Worm (Caenorhabditis elegans) whole organism, L2 larva: Measurements from ENCODE around the gene Y38E10A.28.

Experiments
- C34F6.9 ChIP-seq: fragments of 150-350 bp; optimal IDR thresholded peaks from 2 replicates; lab custom pipeline; 2014; ENCODE audit warnings: missing biosample characterization, missing genetic modification characterization
- F13H6.1 ChIP-seq: sonication (generic microtip); optimal IDR thresholded peaks from 2 replicates; lab custom pipeline; 2016; ENCODE audit warnings: missing genetic modification characterization, missing compliant biosample characterization
- R02D3.7 ChIP-seq: fragments of 150-350 bp; optimal IDR thresholded peaks from 2 replicates; lab custom pipeline; 2014; ENCODE audit warnings: missing biosample characterization, missing genetic modification characterization
- Y55F3AM.14 ChIP-seq: fragments of 200-800 bp; sonication (Bioruptor generic); optimal IDR thresholded peaks from 2 replicates; lab custom pipeline; 2018; ENCODE audit warnings: mild to moderate bottlenecking, missing genetic modification characterization, missing compliant biosample characterization
- ZK546.5 ChIP-seq: sonication (generic microtip); optimal IDR thresholded peaks from 2 replicates; lab custom pipeline; 2017; ENCODE audit warnings: missing biosample characterization, missing genetic modification characterization
- blmp-1 ChIP-seq: sonication (generic microtip); optimal IDR thresholded peaks from 2 replicates; lab custom pipeline; 2017; ENCODE audit warnings: missing genetic modification characterization, mild to moderate bottlenecking, missing compliant biosample characterization, antibody characterized with exemption, moderate library complexity; ENCODE audit not compliant: insufficient read depth
- ceh-16 ChIP-seq: fragments of 150-350 bp; optimal IDR thresholded peaks from 2 replicates; lab custom pipeline; 2014; ENCODE audit warnings: missing biosample characterization, missing genetic modification characterization
- ceh-82 ChIP-seq: fragments of 150-350 bp; optimal IDR thresholded peaks from 2 replicates; lab custom pipeline; 2014; ENCODE audit warnings: missing biosample characterization, missing genetic modification characterization
- crh-2 ChIP-seq: sonication (generic microtip); optimal IDR thresholded peaks from 2 replicates; lab custom pipeline; 2017; ENCODE audit warnings: missing biosample characterization, missing genetic modification characterization
- egl-27 ChIP-seq: sonication (generic microtip); optimal IDR thresholded peaks from 3 replicates; lab custom pipeline; 2017; ENCODE audit warnings: missing biosample characterization, missing genetic modification reagents, missing genetic modification characterization
- elt-3 ChIP-seq: sonication (generic microtip); optimal IDR thresholded peaks from 2 replicates; lab custom pipeline; 2017; ENCODE audit warnings: missing biosample characterization, missing genetic modification characterization
- fos-1 ChIP-seq: fragments of 150-350 bp; optimal IDR thresholded peaks from 2 replicates; lab custom pipeline; 2014; ENCODE audit warnings: missing biosample characterization, missing genetic modification characterization
- gmeb-1 ChIP-seq: fragments of 150-350 bp; optimal IDR thresholded peaks from 2 replicates; lab custom pipeline; 2014; ENCODE audit warnings: missing biosample characterization, missing genetic modification characterization
- lin-11 ChIP-seq: fragments of 150-350 bp; sonication (generic microtip); optimal IDR thresholded peaks from 2 replicates; lab custom pipeline; 2014; ENCODE audit warnings: missing biosample characterization, missing genetic modification characterization, inconsistent platforms, mixed read lengths
- lin-13 ChIP-seq: fragments of 150-350 bp; optimal IDR thresholded peaks from 2 replicates; lab custom pipeline; 2014; ENCODE audit warnings: missing biosample characterization, missing genetic modification reagents, missing genetic modification characterization
- lin-39 ChIP-seq: fragments of 150-350 bp; optimal IDR thresholded peaks from 2 replicates; lab custom pipeline; 2014; ENCODE audit warnings: missing biosample characterization, missing genetic modification reagents, missing genetic modification characterization
- lsy-2 ChIP-seq, 2 experiments: fragments of 150-350 bp in 1 of 2; sonication (generic microtip) in 1 of 2; optimal IDR thresholded peaks; 2 replicates each; lab custom pipeline; 2014 to 2017; ENCODE audit warnings: missing biosample characterization in 2 of 2, missing genetic modification characterization in 2 of 2
- mbf-1 ChIP-seq: sonication (generic microtip); optimal IDR thresholded peaks from 2 replicates; lab custom pipeline; 2017; ENCODE audit warnings: missing biosample characterization, missing genetic modification characterization
- mdl-1 ChIP-seq, 2 experiments: fragments of 150-350 bp in 1 of 2; sonication (generic microtip) in 1 of 2; optimal IDR thresholded peaks; 2 replicates each; lab custom pipeline; 2017; ENCODE audit warnings: missing biosample characterization in 2 of 2, missing genetic modification characterization in 2 of 2
- nhr-10 ChIP-seq: sonication (generic microtip); optimal IDR thresholded peaks from 2 replicates; lab custom pipeline; 2017; ENCODE audit warnings: missing biosample characterization, missing genetic modification characterization
- nhr-11 ChIP-seq: fragments of 150-350 bp; optimal IDR thresholded peaks from 2 replicates; lab custom pipeline; 2014; ENCODE audit warnings: missing biosample characterization, missing genetic modification characterization
- nhr-129 ChIP-seq: fragments of 150-350 bp; optimal IDR thresholded peaks from 2 replicates; lab custom pipeline; 2014; ENCODE audit warnings: missing biosample characterization, missing genetic modification characterization
- nhr-21 ChIP-seq: fragments of 150-350 bp; optimal IDR thresholded peaks from 2 replicates; lab custom pipeline; 2014; ENCODE audit warnings: missing biosample characterization, missing genetic modification characterization
- nhr-6 ChIP-seq: fragments of 150-350 bp; optimal IDR thresholded peaks from 2 replicates; lab custom pipeline; 2014; ENCODE audit warnings: missing biosample characterization, missing genetic modification characterization
- nhr-77 ChIP-seq: fragments of 150-350 bp; optimal IDR thresholded peaks from 2 replicates; lab custom pipeline; 2014; ENCODE audit warnings: missing biosample characterization, missing genetic modification characterization
- sem-4 ChIP-seq: fragments of 150-350 bp; optimal IDR thresholded peaks from 2 replicates; lab custom pipeline; 2014; ENCODE audit warnings: missing biosample characterization, missing genetic modification reagents, missing genetic modification characterization
- sma-3 ChIP-seq: sonication (generic microtip); optimal IDR thresholded peaks from 2 replicates; lab custom pipeline; 2016; ENCODE audit warnings: missing genetic modification reagents, missing genetic modification characterization, missing compliant biosample characterization
- sma-9 ChIP-seq, 2 experiments: fragments of 150-350 bp in 1 of 2; sonication (generic microtip) in 1 of 2; optimal IDR thresholded peaks; 2 replicates each; lab custom pipeline; 2014 to 2016; ENCODE audit warnings: missing genetic modification characterization in 2 of 2, mild to moderate bottlenecking in 1 of 2, missing biosample characterization in 1 of 2, missing compliant biosample characterization in 1 of 2, missing genetic modification reagents in 1 of 2, moderate library complexity in 1 of 2
- snpc-4 ChIP-seq: fragments of 150-350 bp; optimal IDR thresholded peaks from 2 replicates; lab custom pipeline; 2014; ENCODE audit warnings: missing biosample characterization, missing genetic modification characterization
- unc-39 ChIP-seq: fragments of 150-350 bp; optimal IDR thresholded peaks from 2 replicates; lab custom pipeline; 2014; ENCODE audit warnings: missing biosample characterization, missing genetic modification characterization
- unc-55 ChIP-seq: fragments of 150-350 bp; sonication (generic microtip); optimal IDR thresholded peaks from 3 replicates; lab custom pipeline; 2014; ENCODE audit warnings: missing biosample characterization, missing genetic modification reagents, missing genetic modification characterization
- unc-62 ChIP-seq: fragments of 150-350 bp; optimal IDR thresholded peaks from 2 replicates; lab custom pipeline; 2014; ENCODE audit warnings: missing biosample characterization, missing genetic modification reagents, missing genetic modification characterization
- zag-1 ChIP-seq: fragments of 150-350 bp; optimal IDR thresholded peaks from 2 replicates; lab custom pipeline; 2014; ENCODE audit warnings: missing biosample characterization, missing genetic modification characterization
- ztf-1 ChIP-seq: fragments of 200-800 bp; sonication (Bioruptor generic); conservative IDR thresholded peaks from 2 replicates; pipeline ENCODE4 v1.3.6; 2022; ENCODE audit warnings: missing genetic modification characterization, missing compliant biosample characterization
- ztf-11 ChIP-seq: sonication (generic microtip); optimal IDR thresholded peaks from 2 replicates; lab custom pipeline; 2017; ENCODE audit warnings: missing biosample characterization, missing genetic modification characterization

Y38E10A.28 gene

DNA sequence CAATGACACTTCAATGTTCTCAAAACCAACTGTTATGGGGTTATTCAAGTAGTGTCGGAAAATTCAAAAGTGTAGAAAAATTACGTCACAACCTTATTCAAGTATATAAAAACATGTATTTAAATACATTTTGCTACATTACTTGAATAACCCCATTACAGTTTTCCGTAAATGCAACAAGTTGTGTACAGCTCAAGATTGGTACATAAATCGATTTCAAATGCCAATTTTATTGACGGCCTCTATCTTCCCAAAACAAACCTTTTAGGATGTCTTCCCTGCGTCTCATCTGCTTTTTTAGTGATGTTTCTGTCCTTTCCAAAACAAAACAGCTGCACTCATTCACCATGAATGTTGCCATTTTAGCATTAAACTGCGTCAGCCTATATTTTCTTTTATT, at the start of gene Y38E10A.28:
Y38E10A.28 (plus strand) TSS at position 301 of the 400 bp plus-strand sequence.
- TF ChIP-seq ceh-16 (tag; lab: Kevin White, UChicago) (no peak), lin-11 (no peak), blmp-1 (tag; lab: Kevin White, UChicago) (no peak), lsy-2 (tag; optimal IDR thresholded peaks at IDR 0.05; lab: Kevin White, UChicago) (no peak), nhr-77 (no peak), mbf-1 (tag; lab: Kevin White, UChicago) (no peak), mdl-1 (tag; optimal IDR thresholded peaks at IDR 0.05; lab: Kevin White, UChicago) (no peak), elt-3 (tag; lab: Kevin White, UChicago) (no peak), gmeb-1 (tag; lab: Kevin White, UChicago) (no peak), nhr-11 (tag; lab: Kevin White, UChicago) (no peak), snpc-4 (tag; lab: Kevin White, UChicago) (no peak), crh-2 (tag; lab: Kevin White, UChicago) (no peak), zag-1 (tag; lab: Kevin White, UChicago) (no peak), egl-27 (tag; lab: Kevin White, UChicago) (no peak), unc-62 (GFP tag; lab: Kevin White, UChicago) (no peak), Y55F3AM.14 (GFP tag; lab: Kevin White, UChicago) (no peak), nhr-6 (tag; lab: Kevin White, UChicago) (no peak), nhr-129 (tag; lab: Kevin White, UChicago) (no peak), sma-9 (GFP tag; optimal IDR thresholded peaks at IDR 0.05; lab: Kevin White, UChicago) (no peak), sma-9 (tag; optimal IDR thresholded peaks at IDR 0.05; lab: Kevin White, UChicago) (no peak)

DNA sequence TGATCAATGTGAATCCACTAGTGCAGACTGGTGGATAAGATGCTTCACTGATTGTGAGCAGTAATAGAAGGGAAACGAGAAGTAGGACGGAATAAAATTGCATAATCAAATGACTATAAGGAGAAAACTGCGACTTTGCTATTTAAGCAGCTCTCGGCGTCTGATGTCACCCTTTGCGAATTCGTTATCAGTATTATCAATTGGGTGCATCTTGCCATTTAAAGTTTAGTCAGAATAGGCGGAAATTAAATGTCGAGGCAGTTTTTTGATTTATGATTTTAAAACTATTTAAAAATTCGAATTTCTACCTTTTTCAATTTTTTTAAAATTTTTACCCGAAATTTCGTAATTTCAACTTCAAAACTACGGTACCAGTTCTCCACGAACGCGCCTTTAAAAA, 48.5 kb upstream of the Y38E10A.28 start, which contains the start of gene clec-4:
clec-4 (minus strand) TSS at position 162 of the 400 bp plus-strand sequence.
- TF ChIP-seq ZK546.5 (tag; lab: Kevin White, UChicago), result no peak
- peak; percentile 69 for TF ChIP-seq fos-1
- TF ChIP-seq, all 48 proteins: peak for 1

ce11 chrII:12603667-12604621, 25.5 kb upstream of the Y38E10A.28 start, which contains the start of the genes ceh-100 and lips-15:
Gene ceh-100, minus strand, starts transcription at chrII:12603680.
Gene lips-15, plus strand, starts transcription at chrII:12604386.
- TF ChIP-seq egl-27 (tag; lab: Kevin White, UChicago) (no peak), C34F6.9 (tag; lab: Kevin White, UChicago) (peak; percentile 47), fos-1 (peak; percentile 14), gmeb-1 (tag; lab: Kevin White, UChicago) (peak; percentile 11), unc-55 (GFP tag; lab: Kevin White, UChicago) (peak; percentile 74), elt-3 (tag; lab: Kevin White, UChicago) (no peak), sma-3 (GFP tag; lab: Kevin White, UChicago) (no peak), lin-39 (no peak), ceh-16 (tag; lab: Kevin White, UChicago) (no peak), nhr-21 (tag; lab: Kevin White, UChicago) (no peak), ceh-82 (tag; lab: Kevin White, UChicago) (no peak), ztf-11 (no peak), nhr-129 (tag; lab: Kevin White, UChicago) (peak; percentile 46), nhr-6 (tag; lab: Kevin White, UChicago) (no peak), lin-13 (GFP tag; lab: Kevin White, UChicago) (no peak)

DNA sequence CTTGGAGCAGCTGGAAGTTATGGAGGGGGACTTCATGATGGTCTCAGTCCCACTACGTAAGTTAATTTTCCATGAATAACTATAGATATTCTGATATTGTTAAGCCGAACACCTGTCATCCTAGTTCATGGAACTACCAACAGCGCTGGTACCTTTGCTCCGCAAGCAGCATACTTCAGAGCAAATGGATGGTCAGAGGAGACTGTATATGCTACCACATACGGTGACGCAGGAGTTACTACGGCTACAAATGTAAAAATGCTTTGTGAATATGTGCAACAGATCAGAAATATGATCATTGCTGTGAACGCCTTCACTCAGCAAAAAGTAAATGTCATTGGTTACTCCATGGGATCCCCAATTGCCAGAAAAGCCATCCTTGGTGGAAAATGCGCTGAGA, 23.4 kb upstream of the Y38E10A.28 start:
- no peak for TF ChIP-seq sma-3 (GFP tag; lab: Kevin White, UChicago)
- TF ChIP-seq ztf-11, result no peak
- no peak for TF ChIP-seq gmeb-1 (tag; lab: Kevin White, UChicago)
- no peak for TF ChIP-seq nhr-6 (tag; lab: Kevin White, UChicago)
- TF ChIP-seq nhr-10 (tag; lab: Kevin White, UChicago), result no peak
- no peak for TF ChIP-seq nhr-129 (tag; lab: Kevin White, UChicago)
- TF ChIP-seq unc-39 (tag; lab: Kevin White, UChicago), result no peak
- TF ChIP-seq lin-11, result no peak
- TF ChIP-seq R02D3.7, result no peak
- TF ChIP-seq sem-4 (tag; lab: Kevin White, UChicago), result no peak
- no peak for TF ChIP-seq F13H6.1
- no peak for TF ChIP-seq nhr-77
- no peak for TF ChIP-seq ztf-1
- TF ChIP-seq ZK546.5 (tag; lab: Kevin White, UChicago), result no peak
- TF ChIP-seq fos-1, result no peak
- TF ChIP-seq ceh-16 (tag; lab: Kevin White, UChicago), result no peak
- TF ChIP-seq ceh-82 (tag; lab: Kevin White, UChicago), result no peak
- TF ChIP-seq unc-55 (GFP tag; lab: Kevin White, UChicago), result no peak
